Fruit fly (Drosophila melanogaster) whole organism, embryonic: ENCODE results near the gene Papss.

Experiments used
- Antp ChIP-seq: fragments of 200-800 bp; sonication (Bioruptor generic); optimal IDR thresholded peaks from 3 replicates; lab custom pipeline; 2016; ENCODE audit warnings: missing biosample characterization, missing genetic modification characterization
- Atf6 ChIP-seq: fragments of 200-800 bp; sonication (Bioruptor generic); IDR thresholded peaks from 2 replicates; pipeline ENCODE4 v1.3.6; 2022; ENCODE audit warnings: missing biosample characterization, missing genetic modification characterization
- BEAF-32 ChIP-seq: fragments of 200-800 bp; sonication (Bioruptor generic); optimal IDR thresholded peaks from 3 replicates; lab custom pipeline; 2017; ENCODE audit warnings: missing biosample characterization, missing genetic modification characterization, mild to moderate bottlenecking, moderate library complexity, missing genetic modification reagents
- Blimp-1 ChIP-seq: fragments of 200-800 bp; sonication (Bioruptor generic); optimal IDR thresholded peaks from 3 replicates; lab custom pipeline; 2018; ENCODE audit warnings: missing biosample characterization, missing genetic modification characterization, mild to moderate bottlenecking, moderate library complexity, missing genetic modification reagents
- C15 ChIP-seq: fragments of 200-800 bp; sonication (Bioruptor generic); IDR thresholded peaks from 3 replicates; pipeline ENCODE4 v1.3.6; 2022; ENCODE audit warnings: missing biosample characterization, missing genetic modification characterization
- CG12071 ChIP-seq: fragments of 200-800 bp; sonication (Bioruptor generic); optimal IDR thresholded peaks from 3 replicates; lab custom pipeline; 2018; ENCODE audit warnings: missing biosample characterization, mild to moderate bottlenecking, missing genetic modification characterization
- CG12769 ChIP-seq: fragments of 200-800 bp; sonication (Bioruptor generic); optimal IDR thresholded peaks from 2 replicates; lab custom pipeline; 2019; ENCODE audit warnings: missing biosample characterization, mild to moderate bottlenecking, missing genetic modification characterization, moderate library complexity
- CG13287 ChIP-seq: fragments of 200-800 bp; sonication (Bioruptor generic); IDR thresholded peaks from 2 replicates; pipeline ENCODE4 v1.3.6; 2022; ENCODE audit warnings: missing biosample characterization, missing genetic modification characterization; ENCODE audit not compliant: partially characterized antibody
- CG14667 ChIP-seq: fragments of 200-800 bp; sonication (Bioruptor generic); IDR thresholded peaks from 2 replicates; pipeline ENCODE4 v1.3.6; 2022; ENCODE audit warnings: missing biosample characterization, missing genetic modification characterization
- CG31365 ChIP-seq: fragments of 200-800 bp; sonication (Bioruptor generic); optimal IDR thresholded peaks from 2 replicates; lab custom pipeline; 2018; ENCODE audit warnings: missing biosample characterization, mild to moderate bottlenecking, missing genetic modification characterization
- CG31441 ChIP-seq: fragments of 200-800 bp; sonication (Bioruptor generic); IDR thresholded peaks from 2 replicates; pipeline ENCODE4 v1.3.6; 2022; ENCODE audit warnings: missing biosample characterization, missing genetic modification characterization
- CG3838 ChIP-seq: fragments of 200-800 bp; sonication (Bioruptor generic); optimal IDR thresholded peaks from 3 replicates; lab custom pipeline; 2016; ENCODE audit warnings: missing biosample characterization, missing genetic modification characterization
- CG4820 ChIP-seq: fragments of 200-800 bp; sonication (Bioruptor generic); optimal IDR thresholded peaks from 3 replicates; lab custom pipeline; 2016; ENCODE audit warnings: missing biosample characterization, missing genetic modification characterization
- CG6654 ChIP-seq: fragments of 200-800 bp; sonication (Bioruptor generic); optimal IDR thresholded peaks from 2 replicates; lab custom pipeline; 2017; ENCODE audit warnings: missing biosample characterization, mild to moderate bottlenecking, missing genetic modification characterization
- CG6689 ChIP-seq: fragments of 200-800 bp; sonication (Bioruptor generic); IDR thresholded peaks from 2 replicates; pipeline ENCODE4 v1.3.6; 2022; ENCODE audit warnings: missing biosample characterization, missing genetic modification characterization
- CG6854 ChIP-seq: fragments of 200-800 bp; sonication (Bioruptor generic); optimal IDR thresholded peaks from 3 replicates; lab custom pipeline; 2017; ENCODE audit warnings: missing biosample characterization, mild to moderate bottlenecking, missing genetic modification characterization
- CG7745 ChIP-seq: fragments of 200-800 bp; sonication (Bioruptor generic); optimal IDR thresholded peaks from 2 replicates; lab custom pipeline; 2018; ENCODE audit warnings: missing biosample characterization, mild to moderate bottlenecking, missing genetic modification characterization, moderate library complexity
- CG7839 ChIP-seq: fragments of 200-800 bp; sonication (Bioruptor generic); optimal IDR thresholded peaks from 3 replicates; lab custom pipeline; 2018; ENCODE audit warnings: missing biosample characterization, mild to moderate bottlenecking, missing genetic modification characterization, moderate library complexity
- CG8924 ChIP-seq: fragments of 200-800 bp; optimal IDR thresholded peaks from 3 replicates; lab custom pipeline; 2019; ENCODE audit warnings: missing biosample characterization, mild to moderate bottlenecking, missing genetic modification characterization, moderate library complexity
- Dip3 ChIP-seq: fragments of 200-800 bp; sonication (Bioruptor generic); optimal IDR thresholded peaks from 3 replicates; lab custom pipeline; 2016; ENCODE audit warnings: missing biosample characterization, missing genetic modification characterization
- Dll ChIP-seq: fragments of 200-800 bp; sonication (Bioruptor generic); IDR thresholded peaks from 4 replicates; pipeline ENCODE4 v1.3.6; 2022; ENCODE audit warnings: missing biosample characterization, missing genetic modification characterization; ENCODE audit not compliant: partially characterized antibody
- Dp ChIP-seq: fragments of 200-800 bp; sonication (Bioruptor generic); optimal IDR thresholded peaks from 2 replicates; lab custom pipeline; 2018; ENCODE audit warnings: missing biosample characterization, mild to moderate bottlenecking, missing genetic modification characterization, moderate library complexity
- HmgD ChIP-seq: fragments of 200-800 bp; sonication (Bioruptor generic); optimal IDR thresholded peaks from 3 replicates; lab custom pipeline; 2016; ENCODE audit warnings: missing biosample characterization, missing genetic modification characterization
- Hsf ChIP-seq: fragments of 200-800 bp; sonication (Bioruptor generic); optimal IDR thresholded peaks from 3 replicates; lab custom pipeline; 2016; ENCODE audit warnings: missing biosample characterization, missing genetic modification characterization
- MESR4 ChIP-seq: fragments of 200-800 bp; sonication (Bioruptor generic); optimal IDR thresholded peaks from 2 replicates; lab custom pipeline; 2018; ENCODE audit warnings: missing biosample characterization, mild to moderate bottlenecking, missing genetic modification characterization, moderate library complexity
- Mad ChIP-seq: fragments of 200-800 bp; sonication (Bioruptor generic); optimal IDR thresholded peaks from 2 replicates; lab custom pipeline; 2016; ENCODE audit warnings: missing biosample characterization, missing genetic modification characterization
- Nf-YA ChIP-seq: fragments of 200-800 bp; sonication (Bioruptor generic); IDR thresholded peaks from 2 replicates; pipeline ENCODE4 v1.3.6; 2022; ENCODE audit warnings: missing biosample characterization, missing genetic modification characterization
- Oli ChIP-seq: fragments of 200-800 bp; sonication (Bioruptor generic); optimal IDR thresholded peaks from 2 replicates; lab custom pipeline; 2018; ENCODE audit warnings: missing biosample characterization, mild to moderate bottlenecking, missing genetic modification characterization, moderate library complexity
- Ssrp ChIP-seq: fragments of 200-800 bp; sonication (Bioruptor generic); optimal IDR thresholded peaks from 2 replicates; lab custom pipeline; 2018; ENCODE audit warnings: missing biosample characterization, mild to moderate bottlenecking, missing genetic modification characterization, moderate library complexity
- crc ChIP-seq: fragments of 200-800 bp; sonication (Bioruptor generic); optimal IDR thresholded peaks from 2 replicates; lab custom pipeline; 2016; ENCODE audit warnings: missing biosample characterization, missing genetic modification characterization
- fru ChIP-seq: fragments of >200 bp; optimal IDR thresholded peaks from 2 replicates; lab custom pipeline; 2017
- gcm2 ChIP-seq: fragments of 200-800 bp; sonication (Bioruptor generic); optimal IDR thresholded peaks from 2 replicates; lab custom pipeline; 2016; ENCODE audit warnings: missing biosample characterization, missing genetic modification characterization
- hbn ChIP-seq: fragments of 200-800 bp; sonication (Bioruptor generic); IDR thresholded peaks from 2 replicates; pipeline ENCODE4 v1.3.6; 2022; ENCODE audit warnings: missing biosample characterization, missing genetic modification characterization; ENCODE audit not compliant: partially characterized antibody
- her ChIP-seq: fragments of 200-800 bp; sonication (Bioruptor generic); optimal IDR thresholded peaks from 2 replicates; lab custom pipeline; 2016; ENCODE audit warnings: missing biosample characterization, missing genetic modification characterization
- kah ChIP-seq: fragments of 200-800 bp; sonication (Bioruptor generic); optimal IDR thresholded peaks from 2 replicates; lab custom pipeline; 2018; ENCODE audit warnings: missing biosample characterization, mild to moderate bottlenecking, missing genetic modification characterization
- lmd ChIP-seq: fragments of 200-800 bp; sonication (Bioruptor generic); IDR thresholded peaks from 2 replicates; pipeline ENCODE4 v1.3.6; 2022; ENCODE audit warnings: missing biosample characterization, missing genetic modification characterization
- mld ChIP-seq: fragments of 200-800 bp; sonication (Bioruptor generic); IDR thresholded peaks from 3 replicates; pipeline ENCODE4 v1.3.6; 2022; ENCODE audit warnings: missing biosample characterization, missing genetic modification characterization; ENCODE audit not compliant: partially characterized antibody
- nerfin-2 ChIP-seq: fragments of 200-800 bp; sonication (Bioruptor generic); IDR thresholded peaks from 2 replicates; pipeline ENCODE4 v1.3.6; 2022; ENCODE audit warnings: missing biosample characterization, missing genetic modification characterization; ENCODE audit not compliant: partially characterized antibody
- odd ChIP-seq: fragments of 200-800 bp; sonication (Bioruptor generic); optimal IDR thresholded peaks from 2 replicates; lab custom pipeline; 2017; ENCODE audit warnings: missing biosample characterization, mild to moderate bottlenecking, missing genetic modification characterization
- otp ChIP-seq: fragments of 200-800 bp; sonication (Bioruptor generic); IDR thresholded peaks from 3 replicates; pipeline ENCODE4, ENCODE4 v1.3.6; 2022; ENCODE audit warnings: missing biosample characterization, missing genetic modification characterization
- pfk ChIP-seq: fragments of 200-800 bp; sonication (Bioruptor generic); optimal IDR thresholded peaks from 2 replicates; lab custom pipeline; 2018; ENCODE audit warnings: missing biosample characterization, mild to moderate bottlenecking, missing genetic modification characterization, moderate library complexity
- rib ChIP-seq: fragments of 200-800 bp; sonication (Bioruptor generic); IDR thresholded peaks from 2 replicates; pipeline ENCODE4 v1.3.6; 2022; ENCODE audit warnings: missing biosample characterization, missing genetic modification characterization
- row ChIP-seq: fragments of 200-800 bp; sonication (Bioruptor generic); IDR thresholded peaks from 3 replicates; pipeline ENCODE4 v1.3.6; 2022; ENCODE audit warnings: missing biosample characterization, missing genetic modification characterization
- sisA ChIP-seq: fragments of 200-800 bp; sonication (Bioruptor generic); IDR thresholded peaks from 2 replicates; pipeline ENCODE4 v1.3.6; 2022; ENCODE audit warnings: missing biosample characterization, missing genetic modification characterization
- trh ChIP-seq: fragments of 200-800 bp; sonication (Bioruptor generic); optimal IDR thresholded peaks from 2 replicates; lab custom pipeline; 2016; ENCODE audit warnings: missing biosample characterization, missing genetic modification characterization
- ttk ChIP-seq: fragments of 200-800 bp; sonication (Bioruptor generic); IDR thresholded peaks from 2 replicates; pipeline ENCODE4 v2.1.2; 2022; ENCODE audit warnings: missing biosample characterization, missing genetic modification characterization
- zen ChIP-seq: fragments of 200-800 bp; sonication (Bioruptor generic); optimal IDR thresholded peaks from 3 replicates; lab custom pipeline; 2018; ENCODE audit warnings: missing biosample characterization, mild to moderate bottlenecking, missing genetic modification characterization, moderate library complexity
- zf30C ChIP-seq: fragments of 200-800 bp; sonication (Bioruptor generic); optimal IDR thresholded peaks from 3 replicates; lab custom pipeline; 2018; ENCODE audit warnings: missing biosample characterization, mild to moderate bottlenecking, missing genetic modification characterization

Papss gene

dm6 chr3L:19906780-19907705 is 62.0 kb downstream of the Papss start (continued):
- no peak for TF ChIP-seq CG6654 (GFP tag; lab: Kevin White, UChicago)
- TF ChIP-seq lmd (GFP tag; lab: Robert Waterston, UW), result no peak
- peak; percentile 90 for TF ChIP-seq CG12071
- peak; percentile 69 for TF ChIP-seq CG12769 (tag; lab: Kevin White, UChicago)
- TF ChIP-seq CG31365, result peak; percentile 55
- TF ChIP-seq Dip3 (GFP tag; lab: Kevin White, UChicago), result no peak
- TF ChIP-seq Oli, result peak; percentile 18
- peak; percentile 57 for TF ChIP-seq pfk (GFP tag; lab: Kevin White, UChicago)
- no peak for TF ChIP-seq crc (GFP tag; lab: Kevin White, UChicago)
- peak; percentile 27; the same call in 1 of the 2 replicates for TF ChIP-seq CG31441
- peak; percentile 34 for TF ChIP-seq CG6854 (GFP tag; lab: Kevin White, UChicago)
- TF ChIP-seq Hsf (GFP tag; lab: Kevin White, UChicago), result peak; percentile 58
- TF ChIP-seq Antp (GFP tag; lab: Kevin White, UChicago), result peak; percentile 54
- TF ChIP-seq zen (tag; lab: Kevin White, UChicago), result peak; percentile 61
- TF ChIP-seq MESR4 (GFP tag; lab: Kevin White, UChicago), result no peak
- peak; percentile 23; the same call in 1 of the 2 replicates for TF ChIP-seq CG6689 (GFP tag; lab: Robert Waterston, UW)
- peak; percentile 15 for TF ChIP-seq trh
- TF ChIP-seq CG7745, result peak; percentile 26
- no peak for TF ChIP-seq Dll (GFP tag; lab: Robert Waterston, UW)
- TF ChIP-seq CG7839 (tag; lab: Kevin White, UChicago), result peak; percentile 27
- TF ChIP-seq otp, result peak; percentile 82
- peak; percentile 14 for TF ChIP-seq Ssrp
- peak; percentile 98 for TF ChIP-seq kah
- peak; percentile 69 for TF ChIP-seq zf30C
- peak; percentile 12; the same call in 1 of the 3 replicates for TF ChIP-seq C15 (GFP tag; lab: Robert Waterston, UW)
- TF ChIP-seq Dp (GFP tag; lab: Kevin White, UChicago), result no peak
- no peak for TF ChIP-seq gcm2 (GFP tag; lab: Kevin White, UChicago)
- TF ChIP-seq fru (lab: Kevin White, UChicago), result no peak
- TF ChIP-seq row (GFP tag; lab: Robert Waterston, UW), result no peak
- peak; percentile 95 for TF ChIP-seq Blimp-1 (GFP tag; lab: Kevin White, UChicago)
- no peak for TF ChIP-seq mld (GFP tag; lab: Robert Waterston, UW)
- no peak; the same call in 1 of the 2 replicates for TF ChIP-seq ttk (GFP tag; lab: Robert Waterston, UW)
- no peak for TF ChIP-seq nerfin-2 (GFP tag; lab: Robert Waterston, UW)
- TF ChIP-seq HmgD (GFP tag; lab: Kevin White, UChicago), result peak; percentile 51
- peak; percentile 72 for TF ChIP-seq her (GFP tag; lab: Kevin White, UChicago)
- TF ChIP-seq CG8924, result peak; percentile 41
- TF ChIP-seq CG4820 (GFP tag; lab: Kevin White, UChicago), result peak; percentile 26
- TF ChIP-seq CG3838 (GFP tag; lab: Kevin White, UChicago), result peak; percentile 10
- TF ChIP-seq CG14667 (GFP tag; lab: Robert Waterston, UW), result no peak
- peak; percentile 57; the same call in 1 of the 2 replicates for TF ChIP-seq Nf-YA
- no peak for TF ChIP-seq CG13287
- TF ChIP-seq Mad, result peak; percentile 47
- peak; percentile 67 for TF ChIP-seq Atf6 (GFP tag; lab: Robert Waterston, UW)
- TF ChIP-seq BEAF-32, result no peak
- peak; percentile 55 for TF ChIP-seq odd (GFP tag; lab: Kevin White, UChicago)
- no peak for TF ChIP-seq sisA
- no peak for TF ChIP-seq hbn
- TF ChIP-seq rib (GFP tag; lab: Robert Waterston, UW), result 0 out of 2 replicates have a peak, but pooled peaks have one; percentile 22
